Fruit fly (Drosophila melanogaster): ENCODE measurements around the gene CG4042.

CG4042 gene

dm6 chr3L:20787835-20788380, 16.6 kb upstream of the CG4042 start, which contains the start of gene CG11396:
Gene CG11396 (minus strand): TSS chr3L:20788137.
- TF ChIP-seq CG10267 (tag; optimal IDR thresholded peaks at IDR 0.05) (peak; percentile 14), twi (tag; optimal IDR thresholded peaks at IDR 0.05) (no peak), B-H2 (GFP tag; optimal IDR thresholded peaks at IDR 0.05) (no peak), CG4360 (GFP tag; IDR thresholded peaks at IDR 0.05) (no peak), Camta (GFP tag; optimal IDR thresholded peaks at IDR 0.05) (no peak), ci (GFP tag; IDR thresholded peaks at IDR 0.05) (0 out of 3 replicates have a peak, but pooled peaks have one; percentile 16), CG42726 (GFP tag; IDR thresholded peaks at IDR 0.05; ENCODE audit: partially characterized antibody) (peak; percentile 94), CG17802 (tag; optimal IDR thresholded peaks at IDR 0.05) (no peak), ham (GFP tag; IDR thresholded peaks at IDR 0.05) (no peak), nom (GFP tag; optimal IDR thresholded peaks at IDR 0.05) (peak; percentile 8), fu2 (GFP tag; optimal IDR thresholded peaks at IDR 0.05) (no peak), CG4282 (GFP tag; optimal IDR thresholded peaks at IDR 0.05) (no peak), CG18764 (GFP tag; optimal IDR thresholded peaks at IDR 0.05) (no peak), hbn (GFP tag; IDR thresholded peaks at IDR 0.05; ENCODE audit: partially characterized antibody) (peak; percentile 96), CG10147 (GFP tag; optimal IDR thresholded peaks at IDR 0.05) (no peak), vnd (GFP tag; IDR thresholded peaks at IDR 0.05; ENCODE audit: partially characterized antibody) (peak; percentile 90), Sry-δ (GFP tag; optimal IDR thresholded peaks at IDR 0.05) (peak; percentile 94), Bgb (GFP tag; IDR thresholded peaks at IDR 0.05; ENCODE audit: partially characterized antibody) (peak; percentile 97), Nf-YC (tag; optimal IDR thresholded peaks at IDR 0.05) (no peak), CG1603 (tag; optimal IDR thresholded peaks at IDR 0.05) (peak; percentile 46), psq (GFP tag; optimal IDR thresholded peaks at IDR 0.05) (no peak), CG11695 (GFP tag; IDR thresholded peaks at IDR 0.05) (no peak), gcm (GFP tag; optimal IDR thresholded peaks at IDR 0.05) (no peak), zfh2 (GFP tag; optimal IDR thresholded peaks at IDR 0.05) (no peak), odd (GFP tag; optimal IDR thresholded peaks at IDR 0.05) (no peak), MBD-R2 (GFP tag; IDR thresholded peaks at IDR 0.05) (peak; percentile 57), Lpt (GFP tag; optimal IDR thresholded peaks at IDR 0.05) (no peak), CG31224 (GFP tag; IDR thresholded peaks at IDR 0.05) (no peak), sna (GFP tag; IDR thresholded peaks at IDR 0.05; ENCODE audit: partially characterized antibody) (peak; percentile 88), CG9797 (GFP tag; optimal IDR thresholded peaks at IDR 0.05) (peak; percentile 5), Hr51 (GFP tag; optimal IDR thresholded peaks at IDR 0.05) (no peak), Lim3 (GFP tag; IDR thresholded peaks at IDR 0.05) (no peak), yki (optimal IDR thresholded peaks at IDR 0.05) (no peak), CG2678 (tag; optimal IDR thresholded peaks at IDR 0.05) (no peak), D19B (GFP tag; optimal IDR thresholded peaks at IDR 0.05) (no peak), CG18619 (GFP tag; optimal IDR thresholded peaks at IDR 0.05) (no peak), tna (GFP tag; IDR thresholded peaks at IDR 0.05; ENCODE audit: partially characterized antibody) (peak; percentile 92), Adf1 (GFP tag; IDR thresholded peaks at IDR 0.05) (peak; percentile 40; the same call in 1 of the 2 replicates), pzg (GFP tag; optimal IDR thresholded peaks at IDR 0.05) (peak; percentile 75), dmrt99B (tag; optimal IDR thresholded peaks at IDR 0.05) (no peak), nau (GFP tag; optimal IDR thresholded peaks at IDR 0.05) (no peak), rib (GFP tag; IDR thresholded peaks at IDR 0.05) (0 out of 2 replicates have a peak, but pooled peaks have one; percentile 14), amos (GFP tag; IDR thresholded peaks at IDR 0.05; ENCODE audit: partially characterized antibody) (peak; percentile 97), CG5180 (GFP tag; optimal IDR thresholded peaks at IDR 0.05) (no peak), CG14860 (GFP tag; IDR thresholded peaks at IDR 0.05; ENCODE audit: partially characterized antibody) (peak; percentile 86), knrl (GFP tag; IDR thresholded peaks at IDR 0.05; ENCODE audit: partially characterized antibody) (peak; percentile 93), dati (GFP tag; IDR thresholded peaks at IDR 0.05) (no peak), Dref (GFP tag; IDR thresholded peaks at IDR 0.05) (peak; percentile 80), tio (GFP tag; optimal IDR thresholded peaks at IDR 0.05) (no peak), CG2712 (tag; optimal IDR thresholded peaks at IDR 0.05) (peak; percentile 22)

Data from whole organism, embryonic.